Worm (Caenorhabditis elegans) whole organism, mixed stage, embryonic: Measurements from ENCODE around the gene set-5.

Experiments
- bed-3 ChIP-seq: fragments of 200-800 bp; sonication (Bioruptor generic); optimal IDR thresholded peaks from 3 replicates; lab custom pipeline; 2018; ENCODE audit warnings: mild to moderate bottlenecking, missing genetic modification characterization, moderate library complexity, missing compliant biosample characterization
- lin-32 ChIP-seq: fragments of 200-800 bp; sonication (Bioruptor generic); optimal IDR thresholded peaks from 2 replicates; lab custom pipeline; 2018; ENCODE audit warnings: mild to moderate bottlenecking, missing genetic modification characterization, missing compliant biosample characterization
- lsy-2 ChIP-seq: fragments of 150-350 bp; optimal IDR thresholded peaks from 2 replicates; lab custom pipeline; 2014; ENCODE audit warnings: missing biosample characterization, missing genetic modification characterization
- nhr-12 ChIP-seq: fragments of 150-350 bp; optimal IDR thresholded peaks from 2 replicates; lab custom pipeline; 2014; ENCODE audit warnings: missing biosample characterization, missing genetic modification characterization
- snpc-4 ChIP-seq: fragments of 150-350 bp; optimal IDR thresholded peaks from 2 replicates; lab custom pipeline; 2014; ENCODE audit warnings: missing biosample characterization, missing genetic modification characterization

ce11 chrV:14686231-14687105, 12.3 kb upstream of the set-5 start:
- TF ChIP-seq snpc-4 (no peak), nhr-12 (no peak), bed-3 (GFP tag; lab: Kevin White, UChicago) (no peak), lsy-2 (tag; lab: Kevin White, UChicago) (no peak), lin-32 (GFP tag; lab: Kevin White, UChicago) (no peak)
